Worm (Caenorhabditis elegans) whole organism, L4 larva: ENCODE data around the gene cdc-50.B.

Experiments used
- D1046.2 ChIP-seq: fragments of 200-800 bp; sonication (Bioruptor generic); IDR thresholded peaks from 2 replicates; pipeline ENCODE4 v1.3.6; 2022; ENCODE audit warnings: missing genetic modification characterization, missing compliant biosample characterization
- F10B5.3 ChIP-seq: sonication (generic microtip); optimal IDR thresholded peaks from 2 replicates; lab custom pipeline; 2016; ENCODE audit warnings: mild to moderate bottlenecking, missing genetic modification characterization, missing compliant biosample characterization
- F26F4.8 ChIP-seq: fragments of 200-800 bp; sonication (Bioruptor generic); conservative IDR thresholded peaks from 2 replicates; pipeline ENCODE4 v1.3.6; 2022; ENCODE audit warnings: missing genetic modification characterization, missing compliant biosample characterization
- F49E8.2 ChIP-seq: sonication (generic microtip); optimal IDR thresholded peaks from 2 replicates; lab custom pipeline; 2016; ENCODE audit warnings: missing compliant biosample characterization, mild to moderate bottlenecking, missing genetic modification characterization, borderline replicate concordance
- R02D3.7 ChIP-seq: fragments of 150-350 bp; sonication (generic microtip); optimal IDR thresholded peaks from 3 replicates; lab custom pipeline; 2014; ENCODE audit warnings: missing biosample characterization, missing genetic modification characterization
- T20F7.1 ChIP-seq: fragments of 200-800 bp; sonication (Bioruptor generic); optimal IDR thresholded peaks from 2 replicates; lab custom pipeline; 2018; ENCODE audit warnings: mild to moderate bottlenecking, missing genetic modification characterization, missing compliant biosample characterization
- T26A8.4 ChIP-seq: fragments of 200-800 bp; sonication (Bioruptor generic); IDR thresholded peaks from 2 replicates; pipeline ENCODE4 v1.3.6; 2022; ENCODE audit warnings: missing genetic modification characterization, missing compliant biosample characterization
- Y5F2A.4 ChIP-seq: fragments of 200-800 bp; sonication (Bioruptor generic); optimal IDR thresholded peaks from 2 replicates; lab custom pipeline; 2018; ENCODE audit warnings: mild to moderate bottlenecking, missing genetic modification characterization, missing compliant biosample characterization
- Y75B8A.6 ChIP-seq: fragments of 200-800 bp; sonication (Bioruptor generic); IDR thresholded peaks from 2 replicates; pipeline ENCODE4 v1.3.6; 2022; ENCODE audit warnings: missing genetic modification reagents, missing genetic modification characterization, missing compliant biosample characterization
- ZK337.2 ChIP-seq: fragments of 200-800 bp; sonication (Bioruptor generic); IDR thresholded peaks from 2 replicates; pipeline ENCODE4 v1.3.6; 2022; ENCODE audit warnings: missing genetic modification reagents, missing genetic modification characterization, missing compliant biosample characterization
- ZK546.5 ChIP-seq, 2 experiments: sonication (generic microtip); optimal IDR thresholded peaks; 2 replicates each; lab custom pipeline; 2017; ENCODE audit warnings: missing biosample characterization in 2 of 2, missing genetic modification characterization in 2 of 2
- aly-2 ChIP-seq: sonication (generic microtip); optimal IDR thresholded peaks from 2 replicates; lab custom pipeline; 2018; ENCODE audit warnings: missing biosample characterization, missing genetic modification characterization
- arid-1 ChIP-seq: fragments of 200-800 bp; sonication (Bioruptor generic); conservative IDR thresholded peaks from 2 replicates; pipeline ENCODE4 v1.3.6; 2022; ENCODE audit warnings: missing genetic modification reagents, missing genetic modification characterization, missing compliant biosample characterization
- attf-4 ChIP-seq: sonication (generic microtip); optimal IDR thresholded peaks from 3 replicates; lab custom pipeline; 2017; ENCODE audit warnings: missing biosample characterization, missing genetic modification characterization
- ceh-28 ChIP-seq: fragments of 150-350 bp; optimal IDR thresholded peaks from 2 replicates; lab custom pipeline; 2014; ENCODE audit warnings: missing biosample characterization, missing genetic modification reagents, missing genetic modification characterization
- ctbp-1 ChIP-seq: fragments of 200-800 bp; sonication (Bioruptor generic); IDR thresholded peaks from 2 replicates; pipeline ENCODE4 v1.3.6; 2022; ENCODE audit warnings: missing genetic modification reagents, missing genetic modification characterization, missing compliant biosample characterization
- daf-12 ChIP-seq: fragments of 150-350 bp; optimal IDR thresholded peaks from 2 replicates; lab custom pipeline; 2014; ENCODE audit warnings: missing biosample characterization, missing genetic modification reagents, missing genetic modification characterization
- daf-8 ChIP-seq: fragments of 200-800 bp; sonication (Bioruptor generic); IDR thresholded peaks from 2 replicates; pipeline ENCODE4 v1.3.6; 2022; ENCODE audit warnings: missing genetic modification characterization, missing compliant biosample characterization
- dmd-9 ChIP-seq: fragments of 200-800 bp; sonication (Bioruptor generic); IDR thresholded peaks from 2 replicates; pipeline ENCODE4 v1.3.6; 2022; ENCODE audit warnings: missing genetic modification reagents, missing genetic modification characterization, missing compliant biosample characterization
- duxl-1 ChIP-seq: sonication (generic microtip); optimal IDR thresholded peaks from 2 replicates; lab custom pipeline; 2016; ENCODE audit warnings: mild to moderate bottlenecking, missing genetic modification characterization, moderate library complexity, missing compliant biosample characterization; ENCODE audit not compliant: poor library complexity
- dve-1 ChIP-seq: sonication (generic microtip); optimal IDR thresholded peaks from 2 replicates; lab custom pipeline; 2017; ENCODE audit warnings: antibody characterized with exemption, mild to moderate bottlenecking, missing genetic modification characterization, missing compliant biosample characterization; ENCODE audit not compliant: insufficient read depth
- fos-1 ChIP-seq: fragments of 150-350 bp; optimal IDR thresholded peaks from 2 replicates; lab custom pipeline; 2014; ENCODE audit warnings: missing biosample characterization, missing genetic modification characterization
- hif-1 ChIP-seq, 2 experiments: sonication (generic microtip); optimal IDR thresholded peaks; 2 replicates each; lab custom pipeline; 2016 to 2017; ENCODE audit warnings: missing compliant biosample characterization in 2 of 2, missing genetic modification characterization in 2 of 2, missing genetic modification reagents in 2 of 2, missing genotype in 2 of 2, mild to moderate bottlenecking in 1 of 2
- hlh-11 ChIP-seq: fragments of 200-800 bp; sonication (Bioruptor generic); optimal IDR thresholded peaks from 2 replicates; lab custom pipeline; 2018; ENCODE audit warnings: mild to moderate bottlenecking, missing genetic modification characterization, missing compliant biosample characterization
- lin-15B ChIP-seq: fragments of 150-350 bp; sonication (generic microtip); optimal IDR thresholded peaks from 3 replicates; lab custom pipeline; 2014; ENCODE audit warnings: missing biosample characterization, missing genetic modification characterization
- lin-29 ChIP-seq: fragments of 200-800 bp; sonication (Bioruptor generic); IDR thresholded peaks from 2 replicates; pipeline ENCODE4 v1.3.6; 2022; ENCODE audit warnings: missing genetic modification reagents, missing genetic modification characterization, missing compliant biosample characterization
- lsy-2 ChIP-seq, 2 experiments: fragments of 150-350 bp in 1 of 2; sonication (generic microtip) in 1 of 2; optimal IDR thresholded peaks; 2 replicates each; lab custom pipeline; 2014 to 2017; ENCODE audit warnings: missing biosample characterization in 2 of 2, missing genetic modification characterization in 2 of 2
- mdt-29 ChIP-seq: fragments of 200-800 bp; sonication (Bioruptor generic); IDR thresholded peaks from 2 replicates; pipeline ENCODE4 v1.3.6; 2022; ENCODE audit warnings: missing genetic modification reagents, missing genetic modification characterization, missing compliant biosample characterization
- mes-2 ChIP-seq: sonication (generic microtip); optimal IDR thresholded peaks from 2 replicates; lab custom pipeline; 2016; ENCODE audit warnings: missing genotype, mild to moderate bottlenecking, missing genetic modification characterization, missing compliant biosample characterization; ENCODE audit not compliant: poor library complexity, severe bottlenecking
- mxl-2 ChIP-seq: fragments of 200-800 bp; sonication (Bioruptor generic); conservative IDR thresholded peaks from 2 replicates; pipeline ENCODE4 v1.3.6; 2022; ENCODE audit warnings: missing genetic modification reagents, missing genetic modification characterization, missing compliant biosample characterization
- mxl-3 ChIP-seq: fragments of 200-800 bp; sonication (Bioruptor generic); optimal IDR thresholded peaks from 2 replicates; lab custom pipeline; 2018; ENCODE audit warnings: mild to moderate bottlenecking, missing genetic modification characterization, missing compliant biosample characterization
- nhr-10 ChIP-seq: fragments of 150-350 bp; optimal IDR thresholded peaks from 2 replicates; lab custom pipeline; 2014; ENCODE audit warnings: missing biosample characterization, missing genetic modification characterization
- nhr-102 ChIP-seq: sonication (generic microtip); optimal IDR thresholded peaks from 2 replicates; lab custom pipeline; 2016; ENCODE audit warnings: mild to moderate bottlenecking, missing genetic modification characterization, moderate library complexity, missing compliant biosample characterization
- nhr-111 ChIP-seq: fragments of 200-800 bp; sonication (Bioruptor generic); optimal IDR thresholded peaks from 2 replicates; lab custom pipeline; 2018; ENCODE audit warnings: mild to moderate bottlenecking, missing genetic modification characterization, missing compliant biosample characterization
- nhr-237 ChIP-seq: sonication (generic microtip); optimal IDR thresholded peaks from 2 replicates; lab custom pipeline; 2017; ENCODE audit warnings: missing biosample characterization, missing genetic modification characterization
- nhr-25 ChIP-seq: sonication (generic microtip); optimal IDR thresholded peaks from 2 replicates; lab custom pipeline; 2017; ENCODE audit warnings: missing genetic modification characterization, mild to moderate bottlenecking, missing compliant biosample characterization, antibody characterized with exemption, moderate library complexity, borderline replicate concordance; ENCODE audit not compliant: insufficient read depth
- nhr-28 ChIP-seq: fragments of 150-350 bp; optimal IDR thresholded peaks from 2 replicates; lab custom pipeline; 2014; ENCODE audit warnings: missing biosample characterization, missing genetic modification characterization
- nhr-42 ChIP-seq: fragments of 200-800 bp; sonication (Bioruptor generic); IDR thresholded peaks from 2 replicates; pipeline ENCODE4 v1.3.6; 2022; ENCODE audit warnings: missing genetic modification characterization, missing compliant biosample characterization
- pha-4 ChIP-seq, 2 experiments: fragments of 150-350 bp in 1 of 2; fragments of 200-800 bp in 1 of 2; sonication (Bioruptor generic) in 1 of 2; IDR thresholded peaks in 1 of 2; optimal IDR thresholded peaks in 1 of 2; 2 replicates each; pipeline versions ENCODE4 v1.3.6 to Lab custom; 2014 to 2022; ENCODE audit warnings: missing genetic modification characterization in 2 of 2, missing genetic modification reagents in 2 of 2, missing biosample characterization in 1 of 2, missing compliant biosample characterization in 1 of 2
- pqm-1 ChIP-seq: sonication (generic microtip); optimal IDR thresholded peaks from 2 replicates; lab custom pipeline; 2017; ENCODE audit warnings: missing biosample characterization, missing genetic modification characterization
- rbr-2 ChIP-seq: sonication (generic microtip); optimal IDR thresholded peaks from 2 replicates; lab custom pipeline; 2016; ENCODE audit warnings: missing genotype, missing genetic modification characterization, missing compliant biosample characterization
- saeg-2 ChIP-seq: fragments of 200-800 bp; sonication (Bioruptor generic); IDR thresholded peaks from 2 replicates; pipeline ENCODE4 v1.3.6; 2022; ENCODE audit warnings: missing genetic modification reagents, missing genetic modification characterization, missing compliant biosample characterization
- spr-3 ChIP-seq: fragments of 200-800 bp; sonication (Bioruptor generic); optimal IDR thresholded peaks from 2 replicates; lab custom pipeline; 2018; ENCODE audit warnings: mild to moderate bottlenecking, missing genetic modification characterization, missing compliant biosample characterization
- tra-1 ChIP-seq: fragments of 200-800 bp; sonication (Bioruptor generic); IDR thresholded peaks from 2 replicates; pipeline ENCODE4 v1.3.6; 2022; ENCODE audit warnings: missing genetic modification reagents, missing genetic modification characterization, missing compliant biosample characterization
- unc-130 ChIP-seq: sonication (generic microtip); optimal IDR thresholded peaks from 2 replicates; lab custom pipeline; 2016; ENCODE audit warnings: missing genetic modification reagents, missing genetic modification characterization, missing compliant biosample characterization
- unc-39 ChIP-seq: sonication (generic microtip); optimal IDR thresholded peaks from 2 replicates; lab custom pipeline; 2017; ENCODE audit warnings: missing biosample characterization, missing genetic modification characterization
- zag-1 ChIP-seq: fragments of 150-350 bp; optimal IDR thresholded peaks from 2 replicates; lab custom pipeline; 2014; ENCODE audit warnings: missing biosample characterization, missing genetic modification characterization
- zfp-2 ChIP-seq: sonication (generic microtip); optimal IDR thresholded peaks from 2 replicates; lab custom pipeline; 2016; ENCODE audit warnings: mild to moderate bottlenecking, missing genetic modification characterization, missing compliant biosample characterization
- zip-2 ChIP-seq: fragments of 150-350 bp; optimal IDR thresholded peaks from 2 replicates; lab custom pipeline; 2014; ENCODE audit warnings: missing biosample characterization, missing genetic modification characterization

The cdc-50.B gene

ce11 chrIV:8728122-8728521 lies 36.5 kb upstream of the cdc-50.B start, which contains the start of gene otub-3:
Gene otub-3 (plus strand): TSS chrIV:8728177.
- TF ChIP-seq F49E8.2 (peak; percentile 15), hif-1 (tag; optimal IDR thresholded peaks at IDR 0.05; lab: Kevin White, UChicago) (no peak)
- TF ChIP-seq, all 104 proteins: peak for 1

- TF ChIP-seq dve-1 (tag; lab: Kevin White, UChicago) (peak; percentile 53), daf-8 (GFP tag; lab: Robert Waterston, UW) (no peak), attf-4 (tag; lab: Kevin White, UChicago) (no peak), fos-1 (tag; lab: Kevin White, UChicago) (no peak), zag-1 (tag; lab: Kevin White, UChicago) (no peak), duxl-1 (tag; lab: Kevin White, UChicago) (no peak), unc-39 (no peak), rbr-2 (no peak), arid-1 (no peak), Y5F2A.4 (GFP tag; lab: Kevin White, UChicago) (no peak), hlh-11 (tag; lab: Kevin White, UChicago) (peak; percentile 60), lin-29 (GFP tag; lab: Robert Waterston, UW) (no peak), T26A8.4 (no peak), ZK337.2 (no peak), nhr-10 (tag; lab: Kevin White, UChicago) (no peak), ZK546.5 (tag; optimal IDR thresholded peaks at IDR 0.05; lab: Kevin White, UChicago) (no peak), spr-3 (GFP tag; lab: Kevin White, UChicago) (no peak), unc-130 (no peak), nhr-42 (no peak), mdt-29 (GFP tag; lab: Robert Waterston, UW) (no peak), lin-15B (tag; lab: Kevin White, UChicago) (no peak), T20F7.1 (GFP tag; lab: Kevin White, UChicago) (no peak), lsy-2 (tag; optimal IDR thresholded peaks at IDR 0.05; lab: Kevin White, UChicago) (no peak), ctbp-1 (GFP tag; lab: Robert Waterston, UW) (no peak), F10B5.3 (tag; lab: Kevin White, UChicago) (no peak), mxl-2 (GFP tag; lab: Robert Waterston, UW) (no peak), nhr-25 (no peak), daf-12 (tag; lab: Kevin White, UChicago) (no peak), R02D3.7 (tag; lab: Kevin White, UChicago) (no peak), aly-2 (tag; lab: Kevin White, UChicago) (no peak), pqm-1 (peak; percentile 71), pha-4 (GFP tag; IDR thresholded peaks at IDR 0.05; lab: Robert Waterston, UW) (no peak), pha-4 (tag; optimal IDR thresholded peaks at IDR 0.05; lab: Kevin White, UChicago) (no peak), zfp-2 (tag; lab: Kevin White, UChicago) (no peak), saeg-2 (GFP tag; lab: Robert Waterston, UW) (no peak), mes-2 (no peak), zip-2 (tag; lab: Kevin White, UChicago) (no peak), nhr-237 (tag; lab: Kevin White, UChicago) (no peak), dmd-9 (GFP tag; lab: Robert Waterston, UW) (no peak), ceh-28 (no peak), F26F4.8 (GFP tag; lab: Robert Waterston, UW) (no peak), D1046.2 (GFP tag; lab: Robert Waterston, UW) (no peak), tra-1 (GFP tag; lab: Robert Waterston, UW) (peak; percentile 53; the same call in 1 of the 2 replicates), Y75B8A.6 (no peak), mxl-3 (GFP tag; lab: Kevin White, UChicago) (no peak), nhr-102 (peak; percentile 6), nhr-111 (no peak), nhr-28 (peak; percentile 40)
These were observed 35.0 kb upstream of the cdc-50.B start for ce11 chrIV:8729636-8730035.
